Fruit fly (Drosophila melanogaster): ENCODE measurements around the gene ChT.

Gene ChT

dm6 chr3R:18658945-18659642 is 21.3 kb upstream of the ChT start, which contains the start of the genes CG31224 and CstF64 (continued):
- TF ChIP-seq Neu2 (GFP tag; optimal IDR thresholded peaks at IDR 0.05; ENCODE audit: borderline replicate concordance) (no peak), vfl (GFP tag; optimal IDR thresholded peaks at IDR 0.05) (peak; percentile 77), row (GFP tag; IDR thresholded peaks at IDR 0.05) (peak; percentile 94), Eip74EF (GFP tag; optimal IDR thresholded peaks at IDR 0.05) (peak in 1 of 2 experiments; percentile 6), CG10274 (GFP tag; optimal IDR thresholded peaks at IDR 0.05) (peak; percentile 49), unpg (GFP tag; optimal IDR thresholded peaks at IDR 0.05) (peak; percentile 83), CG3726 (GFP tag; IDR thresholded peaks at IDR 0.05) (peak; percentile 64; the same call in 2 of the 3 replicates), CG2875 (GFP tag; optimal IDR thresholded peaks at IDR 0.05) (peak; percentile 67), ranshi (GFP tag; IDR thresholded peaks at IDR 0.05) (peak; percentile 84), phol (tag; optimal IDR thresholded peaks at IDR 0.05) (peak; percentile 85), ERR (GFP tag; optimal IDR thresholded peaks at IDR 0.05) (peak; percentile 85), CG3407 (GFP tag; optimal IDR thresholded peaks at IDR 0.05) (no peak), CG1529 (GFP tag; optimal IDR thresholded peaks at IDR 0.05) (no peak), Nf-YC (tag; optimal IDR thresholded peaks at IDR 0.05) (no peak), kay (GFP tag; optimal IDR thresholded peaks at IDR 0.05) (peak; percentile 71), CG5245 (GFP tag; optimal IDR thresholded peaks at IDR 0.05) (peak; percentile 76), CG1647 (GFP tag; optimal IDR thresholded peaks at IDR 0.05) (peak; percentile 86), ash1 (GFP tag; optimal IDR thresholded peaks at IDR 0.05) (no peak), Dll (GFP tag; IDR thresholded peaks at IDR 0.05; ENCODE audit: partially characterized antibody) (0 out of 4 replicates have a peak, but pooled peaks have one; percentile 28), CG12219 (GFP tag; optimal IDR thresholded peaks at IDR 0.05) (peak; percentile 42), CG6175 (GFP tag; IDR thresholded peaks at IDR 0.05) (peak; percentile 63; the same call in 1 of the 3 replicates), CG13894 (tag; optimal IDR thresholded peaks at IDR 0.05) (no peak), eyg (GFP tag; optimal IDR thresholded peaks at IDR 0.05) (peak; percentile 76), pan (optimal IDR thresholded peaks at IDR 0.05) (no peak), pan (GFP tag; optimal IDR thresholded peaks at IDR 0.05 in 1 of 2, IDR thresholded peaks at IDR 0.05 in 1 of 2) (peak in 1 of 2 experiments; percentile 90), hth (optimal IDR thresholded peaks at IDR 0.05) (no peak), Gug (GFP tag; IDR thresholded peaks at IDR 0.05) (peak; percentile 75), CoRest (tag; optimal IDR thresholded peaks at IDR 0.05) (peak; percentile 87), eve (GFP tag; optimal IDR thresholded peaks at IDR 0.05) (no peak), CG4617 (GFP tag; optimal IDR thresholded peaks at IDR 0.05; ENCODE audit: borderline replicate concordance) (peak; percentile 90), chn (GFP tag; optimal IDR thresholded peaks at IDR 0.05) (peak; percentile 91), mld (GFP tag; IDR thresholded peaks at IDR 0.05; ENCODE audit: partially characterized antibody) (no peak), Xrp1 (GFP tag; IDR thresholded peaks at IDR 0.05) (peak; percentile 84), CG11723 (GFP tag; optimal IDR thresholded peaks at IDR 0.05) (peak; percentile 82), bcd (GFP tag; optimal IDR thresholded peaks at IDR 0.05) (peak; percentile 79), sr (GFP tag; IDR thresholded peaks at IDR 0.05) (0 out of 3 replicates have a peak, but pooled peaks have one; percentile 4), sim (GFP tag; IDR thresholded peaks at IDR 0.05) (no peak), NfI (GFP tag; optimal IDR thresholded peaks at IDR 0.05) (peak; percentile 86), ftz-f1 (GFP tag; optimal IDR thresholded peaks at IDR 0.05) (peak; percentile 89), B-H1 (GFP tag; IDR thresholded peaks at IDR 0.05) (peak; percentile 78), zfh1 (GFP tag; IDR thresholded peaks at IDR 0.05) (peak; percentile 86; the same call in 2 of the 3 replicates), Sry-β (GFP tag; optimal IDR thresholded peaks at IDR 0.05) (peak; percentile 95), Kr (GFP tag; optimal IDR thresholded peaks at IDR 0.05) (no peak), ham (GFP tag; IDR thresholded peaks at IDR 0.05) (no peak), tap (tag; optimal IDR thresholded peaks at IDR 0.05) (no peak), C15 (GFP tag; IDR thresholded peaks at IDR 0.05) (peak; percentile 43; the same call in 1 of the 3 replicates), CG33213 (GFP tag; optimal IDR thresholded peaks at IDR 0.05) (peak; percentile 88), CG10654 (GFP tag; optimal IDR thresholded peaks at IDR 0.05) (peak; percentile 89), Fer3 (tag; optimal IDR thresholded peaks at IDR 0.05) (peak; percentile 75), dpn (GFP tag; optimal IDR thresholded peaks at IDR 0.05) (peak; percentile 90 to 93)
